Fruit fly (Drosophila melanogaster) whole organism, embryonic: ENCODE data around the gene PIG-Wb.
A peak's percentile ranks its signal among the peaks of the same experiment; 100 is the strongest.

Experiments used
- Abd-B ChIP-seq: fragments of 200-800 bp; sonication (Bioruptor generic); optimal IDR thresholded peaks from 2 replicates; lab custom pipeline; 2018; ENCODE audit warnings: missing biosample characterization, mild to moderate bottlenecking, missing genetic modification characterization, moderate library complexity
- Atf6 ChIP-seq: fragments of 200-800 bp; sonication (Bioruptor generic); IDR thresholded peaks from 2 replicates; pipeline ENCODE4 v1.3.6; 2022; ENCODE audit warnings: missing biosample characterization, missing genetic modification characterization
- Bteb2 ChIP-seq: fragments of 200-800 bp; sonication (Bioruptor generic); optimal IDR thresholded peaks from 2 replicates; lab custom pipeline; 2016; ENCODE audit warnings: missing biosample characterization, missing genetic modification characterization
- CG10959 ChIP-seq: fragments of 200-800 bp; sonication (Bioruptor generic); IDR thresholded peaks from 2 replicates; pipeline ENCODE4 v1.3.6; 2022; ENCODE audit warnings: missing biosample characterization, missing genetic modification characterization
- CG14050 ChIP-seq: fragments of 200-800 bp; sonication (Bioruptor generic); IDR thresholded peaks from 3 replicates; pipeline ENCODE4 v1.3.6; 2022; ENCODE audit warnings: missing biosample characterization, missing genetic modification characterization
- CG14441 ChIP-seq: fragments of 200-800 bp; sonication (Bioruptor generic); IDR thresholded peaks from 2 replicates; pipeline ENCODE4 v1.3.6; 2022; ENCODE audit warnings: missing biosample characterization, missing genetic modification characterization
- CG2199 ChIP-seq: fragments of 200-800 bp; sonication (Bioruptor generic); IDR thresholded peaks from 3 replicates; pipeline ENCODE4 v1.3.6; 2022; ENCODE audit warnings: missing biosample characterization, missing genetic modification characterization
- CG31441 ChIP-seq: fragments of 200-800 bp; sonication (Bioruptor generic); IDR thresholded peaks from 2 replicates; pipeline ENCODE4 v1.3.6; 2022; ENCODE audit warnings: missing biosample characterization, missing genetic modification characterization
- CG32767 ChIP-seq: fragments of 200-800 bp; sonication (Bioruptor generic); IDR thresholded peaks from 2 replicates; pipeline ENCODE4 v1.3.6; 2022; ENCODE audit warnings: missing biosample characterization, missing genetic modification characterization
- CG3838 ChIP-seq: fragments of 200-800 bp; sonication (Bioruptor generic); optimal IDR thresholded peaks from 3 replicates; lab custom pipeline; 2016; ENCODE audit warnings: missing biosample characterization, missing genetic modification characterization
- CG42726 ChIP-seq: fragments of 200-800 bp; sonication (Bioruptor generic); IDR thresholded peaks from 2 replicates; pipeline ENCODE4 v1.3.6; 2022; ENCODE audit warnings: missing biosample characterization, missing genetic modification characterization; ENCODE audit not compliant: partially characterized antibody
- CG4424 ChIP-seq: fragments of 200-800 bp; sonication (Bioruptor generic); optimal IDR thresholded peaks from 3 replicates; lab custom pipeline; 2016; ENCODE audit warnings: missing biosample characterization, missing genetic modification characterization
- CG4617 ChIP-seq: fragments of 200-800 bp; sonication (Bioruptor generic); optimal IDR thresholded peaks from 3 replicates; lab custom pipeline; 2016; ENCODE audit warnings: missing biosample characterization, missing genetic modification characterization, borderline replicate concordance
- CG6272 ChIP-seq: fragments of 200-800 bp; sonication (Bioruptor generic); IDR thresholded peaks from 2 replicates; pipeline ENCODE4 v1.3.6; 2022; ENCODE audit warnings: missing biosample characterization, missing genetic modification characterization
- CG6654 ChIP-seq: fragments of 200-800 bp; sonication (Bioruptor generic); optimal IDR thresholded peaks from 2 replicates; lab custom pipeline; 2017; ENCODE audit warnings: missing biosample characterization, mild to moderate bottlenecking, missing genetic modification characterization
- CG6854 ChIP-seq: fragments of 200-800 bp; sonication (Bioruptor generic); optimal IDR thresholded peaks from 3 replicates; lab custom pipeline; 2017; ENCODE audit warnings: missing biosample characterization, mild to moderate bottlenecking, missing genetic modification characterization
- CG7839 ChIP-seq: fragments of 200-800 bp; sonication (Bioruptor generic); optimal IDR thresholded peaks from 3 replicates; lab custom pipeline; 2018; ENCODE audit warnings: missing biosample characterization, mild to moderate bottlenecking, missing genetic modification characterization, moderate library complexity
- CG8359 ChIP-seq: fragments of 200-800 bp; sonication (Bioruptor generic); optimal IDR thresholded peaks from 2 replicates; lab custom pipeline; 2017; ENCODE audit warnings: missing biosample characterization, mild to moderate bottlenecking, missing genetic modification characterization, borderline replicate concordance
- CG8944 ChIP-seq: fragments of 200-800 bp; sonication (Bioruptor generic); optimal IDR thresholded peaks from 3 replicates; lab custom pipeline; 2016; ENCODE audit warnings: missing biosample characterization, missing genetic modification characterization
- Drgx ChIP-seq: fragments of 200-800 bp; sonication (Bioruptor generic); IDR thresholded peaks from 2 replicates; pipeline ENCODE4 v1.3.6; 2022; ENCODE audit warnings: missing biosample characterization, missing genetic modification characterization
- Hey ChIP-seq: fragments of 200-800 bp; sonication (Bioruptor generic); optimal IDR thresholded peaks from 3 replicates; lab custom pipeline; 2018; ENCODE audit warnings: missing biosample characterization, mild to moderate bottlenecking, missing genetic modification characterization
- Jarid2 ChIP-seq: fragments of 200-800 bp; sonication (Bioruptor generic); optimal IDR thresholded peaks from 3 replicates; lab custom pipeline; 2017; ENCODE audit warnings: mild to moderate bottlenecking, missing biosample characterization, missing genetic modification reagents, missing genetic modification characterization
- Kr ChIP-seq: fragments of 200-800 bp; sonication (Bioruptor generic); optimal IDR thresholded peaks from 2 replicates; lab custom pipeline; 2017; ENCODE audit warnings: missing biosample characterization, mild to moderate bottlenecking, missing genetic modification characterization
- Max ChIP-seq: fragments of 200-800 bp; sonication (Bioruptor generic); optimal IDR thresholded peaks from 2 replicates; lab custom pipeline; 2016; ENCODE audit warnings: missing biosample characterization, mild to moderate bottlenecking, missing genetic modification characterization
- Oli ChIP-seq: fragments of 200-800 bp; sonication (Bioruptor generic); optimal IDR thresholded peaks from 2 replicates; lab custom pipeline; 2018; ENCODE audit warnings: missing biosample characterization, mild to moderate bottlenecking, missing genetic modification characterization, moderate library complexity
- Pdp1 ChIP-seq, 2 experiments: fragments of 200-800 bp; sonication (Bioruptor generic); optimal IDR thresholded peaks; 3 replicates each; lab custom pipeline; 2016; ENCODE audit warnings: missing biosample characterization in 2 of 2, missing genetic modification characterization in 2 of 2, mild to moderate bottlenecking in 1 of 2, moderate library complexity in 1 of 2
- Sry-δ ChIP-seq: fragments of 200-800 bp; sonication (Bioruptor generic); optimal IDR thresholded peaks from 2 replicates; lab custom pipeline; 2016; ENCODE audit warnings: missing biosample characterization, missing genetic modification characterization
- Tbp ChIP-seq: fragments of >200 bp; optimal IDR thresholded peaks from 2 replicates; lab custom pipeline; 2018; ENCODE audit warnings: missing biosample characterization, missing genetic modification characterization
- Usf ChIP-seq: fragments of 200-800 bp; sonication (Bioruptor generic); optimal IDR thresholded peaks from 2 replicates; lab custom pipeline; 2017; ENCODE audit warnings: missing genotype, missing biosample characterization, missing genetic modification characterization
- YL-1 ChIP-seq: fragments of 200-800 bp; sonication (Bioruptor generic); optimal IDR thresholded peaks from 3 replicates; lab custom pipeline; 2017; ENCODE audit warnings: missing biosample characterization, mild to moderate bottlenecking, missing genetic modification characterization
- aop ChIP-seq: fragments of 200-800 bp; sonication (Bioruptor generic); IDR thresholded peaks from 2 replicates; pipeline ENCODE4 v1.3.6; 2022; ENCODE audit warnings: missing biosample characterization, missing genetic modification characterization
- ap ChIP-seq: fragments of 200-800 bp; sonication (Bioruptor generic); IDR thresholded peaks from 2 replicates; pipeline ENCODE4 v1.3.6; 2022; ENCODE audit warnings: missing biosample characterization, missing genetic modification characterization
- az2 ChIP-seq: fragments of 200-800 bp; sonication (Bioruptor generic); optimal IDR thresholded peaks from 3 replicates; lab custom pipeline; 2016; ENCODE audit warnings: missing biosample characterization, missing genetic modification characterization
- croc ChIP-seq: fragments of 200-800 bp; sonication (Bioruptor generic); conservative IDR thresholded peaks from 3 replicates; pipeline ENCODE4 v1.3.6; 2022; ENCODE audit warnings: missing biosample characterization, missing genetic modification characterization
- dan ChIP-seq: fragments of 200-800 bp; sonication (Bioruptor generic); IDR thresholded peaks from 2 replicates; pipeline ENCODE4 v1.3.6; 2022; ENCODE audit warnings: missing biosample characterization, missing genetic modification characterization
- dati ChIP-seq: fragments of 200-800 bp; sonication (Bioruptor generic); IDR thresholded peaks from 2 replicates; pipeline ENCODE4 v1.3.6; 2022; ENCODE audit warnings: missing biosample characterization, missing genetic modification characterization
- exex ChIP-seq: fragments of 200-800 bp; sonication (Bioruptor generic); optimal IDR thresholded peaks from 4 replicates; lab custom pipeline; 2018; ENCODE audit warnings: missing biosample characterization, mild to moderate bottlenecking, missing genetic modification characterization, moderate library complexity
- eyg ChIP-seq: fragments of 200-800 bp; sonication (Bioruptor generic); optimal IDR thresholded peaks from 3 replicates; lab custom pipeline; 2016; ENCODE audit warnings: missing biosample characterization, missing genetic modification characterization
- fd102C ChIP-seq: fragments of 200-800 bp; sonication (Bioruptor generic); optimal IDR thresholded peaks from 2 replicates; lab custom pipeline; 2018; ENCODE audit warnings: missing biosample characterization, mild to moderate bottlenecking, missing genetic modification characterization, moderate library complexity
- gro ChIP-seq: fragments of 200-800 bp; sonication (Bioruptor generic); optimal IDR thresholded peaks from 2 replicates; lab custom pipeline; 2016; ENCODE audit warnings: missing biosample characterization, missing genetic modification characterization
- kah ChIP-seq: fragments of 200-800 bp; sonication (Bioruptor generic); optimal IDR thresholded peaks from 2 replicates; lab custom pipeline; 2018; ENCODE audit warnings: missing biosample characterization, mild to moderate bottlenecking, missing genetic modification characterization
- ken ChIP-seq: fragments of 200-800 bp; sonication (Bioruptor generic); IDR thresholded peaks from 3 replicates; pipeline ENCODE4 v1.3.6; 2022; ENCODE audit warnings: missing biosample characterization, missing genetic modification characterization
- lab ChIP-seq: fragments of 200-800 bp; sonication (Bioruptor generic); optimal IDR thresholded peaks from 3 replicates; lab custom pipeline; 2017; ENCODE audit warnings: missing biosample characterization, missing genetic modification characterization, mild to moderate bottlenecking, moderate library complexity, missing genetic modification reagents
- lbe ChIP-seq: fragments of 200-800 bp; sonication (Bioruptor generic); optimal IDR thresholded peaks from 2 replicates; lab custom pipeline; 2016; ENCODE audit warnings: missing biosample characterization, mild to moderate bottlenecking, missing genetic modification characterization
- luna ChIP-seq: fragments of 200-800 bp; sonication (Bioruptor generic); optimal IDR thresholded peaks from 2 replicates; lab custom pipeline; 2016; ENCODE audit warnings: missing biosample characterization, missing genetic modification characterization
- nmo ChIP-seq: fragments of 200-800 bp; sonication (Bioruptor generic); optimal IDR thresholded peaks from 2 replicates; lab custom pipeline; 2018; ENCODE audit warnings: missing biosample characterization, mild to moderate bottlenecking, missing genetic modification characterization, moderate library complexity
- nom ChIP-seq: fragments of 200-800 bp; sonication (Bioruptor generic); optimal IDR thresholded peaks from 2 replicates; lab custom pipeline; 2017; ENCODE audit warnings: missing biosample characterization, missing genetic modification characterization, mild to moderate bottlenecking, moderate library complexity, missing genetic modification reagents
- schlank ChIP-seq: fragments of 200-800 bp; sonication (Bioruptor generic); optimal IDR thresholded peaks from 2 replicates; lab custom pipeline; 2018; ENCODE audit warnings: missing biosample characterization, mild to moderate bottlenecking, missing genetic modification characterization
- sim ChIP-seq: fragments of 200-800 bp; sonication (Bioruptor generic); IDR thresholded peaks from 2 replicates; pipeline ENCODE4 v1.3.6; 2022; ENCODE audit warnings: missing biosample characterization, missing genetic modification characterization
- sima ChIP-seq: fragments of 200-800 bp; sonication (Bioruptor generic); optimal IDR thresholded peaks from 2 replicates; lab custom pipeline; 2016; ENCODE audit warnings: missing biosample characterization, missing genetic modification characterization
- sisA ChIP-seq: fragments of 200-800 bp; sonication (Bioruptor generic); IDR thresholded peaks from 2 replicates; pipeline ENCODE4 v1.3.6; 2022; ENCODE audit warnings: missing biosample characterization, missing genetic modification characterization
- stwl ChIP-seq: fragments of 200-800 bp; sonication (Bioruptor generic); optimal IDR thresholded peaks from 3 replicates; lab custom pipeline; 2018; ENCODE audit warnings: missing biosample characterization, mild to moderate bottlenecking, missing genetic modification characterization, moderate library complexity
- yki ChIP-seq: fragments of >200 bp; optimal IDR thresholded peaks from 3 replicates; lab custom pipeline; 2018

PIG-Wb gene

DNA sequence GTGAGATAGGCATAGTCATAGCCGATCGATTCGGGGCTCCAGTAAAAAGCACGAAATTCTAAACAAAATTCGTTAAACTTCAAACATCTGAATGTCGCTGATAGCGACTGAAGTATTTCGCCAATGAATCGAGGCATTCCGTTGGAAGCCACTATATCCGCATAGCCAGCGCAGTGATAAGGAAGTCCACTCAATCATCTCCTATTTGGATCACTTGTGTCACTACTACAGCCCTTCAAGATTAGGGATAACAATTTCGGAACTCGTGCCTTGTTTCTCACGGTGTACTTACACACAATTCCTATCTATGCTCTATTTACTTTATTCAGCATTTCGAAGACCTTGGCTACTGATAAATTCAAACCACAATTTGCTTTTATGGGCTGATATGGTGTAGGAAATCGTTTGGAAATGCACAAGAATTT, at the start of gene PIG-Wb (continued):
- TF ChIP-seq kah (GFP tag; lab: Kevin White, UChicago) (no peak), CG4424 (GFP tag; lab: Kevin White, UChicago) (no peak), Kr (GFP tag; lab: Kevin White, UChicago) (no peak), luna (GFP tag; lab: Kevin White, UChicago) (no peak), Drgx (GFP tag; lab: Robert Waterston, UW) (no peak), lab (GFP tag; lab: Kevin White, UChicago) (peak; percentile 95), CG32767 (GFP tag; lab: Robert Waterston, UW) (no peak), Oli (no peak), eyg (no peak), Abd-B (GFP tag; lab: Kevin White, UChicago) (no peak), Max (no peak), CG6854 (GFP tag; lab: Kevin White, UChicago) (peak; percentile 55), Tbp (GFP tag; lab: Kevin White, UChicago) (no peak), aop (GFP tag; lab: Robert Waterston, UW) (no peak), gro (GFP tag; lab: Kevin White, UChicago) (no peak), croc (GFP tag; lab: Robert Waterston, UW) (no peak), Atf6 (GFP tag; lab: Robert Waterston, UW) (no peak), CG4617 (GFP tag; lab: Kevin White, UChicago) (no peak), CG6654 (GFP tag; lab: Kevin White, UChicago) (no peak), yki (no peak), Jarid2 (no peak), CG8359 (GFP tag; lab: Kevin White, UChicago) (no peak), schlank (no peak), CG6272 (no peak), ken (GFP tag; lab: Robert Waterston, UW) (no peak), Sry-δ (GFP tag; lab: Kevin White, UChicago) (no peak), Bteb2 (GFP tag; lab: Kevin White, UChicago) (no peak), CG31441 (GFP tag; lab: Robert Waterston, UW) (no peak), sisA (GFP tag; lab: Robert Waterston, UW) (no peak), CG14050 (no peak), dan (GFP tag; lab: Robert Waterston, UW) (no peak), CG3838 (GFP tag; lab: Kevin White, UChicago) (no peak), CG8944 (GFP tag; lab: Kevin White, UChicago) (no peak), Hey (tag; lab: Kevin White, UChicago) (no peak), sim (no peak), Pdp1 (GFP tag; optimal IDR thresholded peaks at IDR 0.05; lab: Kevin White, UChicago) (peak in 1 of 2 experiments; percentile 15), nmo (GFP tag; lab: Kevin White, UChicago) (no peak), YL-1 (GFP tag; lab: Kevin White, UChicago) (no peak), dati (no peak), CG14441 (GFP tag; lab: Robert Waterston, UW) (peak; percentile 40; the same call in 1 of the 2 replicates), CG7839 (tag; lab: Kevin White, UChicago) (peak; percentile 1), nom (no peak), CG10959 (GFP tag; lab: Robert Waterston, UW) (no peak), exex (tag; lab: Kevin White, UChicago) (peak; percentile 88), lbe (GFP tag; lab: Kevin White, UChicago) (no peak), stwl (tag; lab: Kevin White, UChicago) (no peak), ap (GFP tag; lab: Robert Waterston, UW) (no peak), Usf (GFP tag; lab: Kevin White, UChicago) (no peak), az2 (GFP tag; lab: Kevin White, UChicago) (no peak), fd102C (GFP tag; lab: Kevin White, UChicago) (no peak), CG2199 (GFP tag; lab: Robert Waterston, UW) (no peak), sima (no peak), CG42726 (GFP tag; lab: Robert Waterston, UW) (no peak)
